Worm (Caenorhabditis elegans) whole organism, midembryonic: Measurements from ENCODE around the gene C39B5.6.

Experiments used
- T22C8.4 ChIP-seq: fragments of 200-800 bp; sonication (Bioruptor generic); IDR thresholded peaks from 2 replicates; pipeline ENCODE4 v1.3.6; 2022; ENCODE audit warnings: missing genetic modification characterization, missing compliant biosample characterization
- cog-1 ChIP-seq: sonication (generic microtip); optimal IDR thresholded peaks from 2 replicates; lab custom pipeline; 2016; ENCODE audit warnings: missing genetic modification characterization, missing compliant biosample characterization
- flt-1 ChIP-seq: fragments of 200-800 bp; sonication (Bioruptor generic); IDR thresholded peaks from 2 replicates; pipeline ENCODE4 v1.3.6; 2022; ENCODE audit warnings: missing genetic modification characterization, missing compliant biosample characterization
- klf-2 ChIP-seq: fragments of 200-800 bp; sonication (Bioruptor generic); conservative IDR thresholded peaks from 2 replicates; pipeline ENCODE4 v1.3.6; 2022; ENCODE audit warnings: missing genetic modification reagents, missing genetic modification characterization, missing compliant biosample characterization
- med-1 ChIP-seq: sonication (generic microtip); optimal IDR thresholded peaks from 2 replicates; lab custom pipeline; 2017; ENCODE audit warnings: missing genetic modification characterization, mild to moderate bottlenecking, missing compliant biosample characterization, antibody characterized with exemption, missing genetic modification reagents; ENCODE audit not compliant: insufficient read depth
- ref-1 ChIP-seq: fragments of 200-800 bp; sonication (Bioruptor generic); conservative IDR thresholded peaks from 2 replicates; pipeline ENCODE4 v1.3.6; 2022; ENCODE audit warnings: missing genetic modification reagents, missing genetic modification characterization, missing compliant biosample characterization
- ztf-23 ChIP-seq: fragments of 200-800 bp; sonication (Bioruptor generic); IDR thresholded peaks from 2 replicates; pipeline ENCODE4 v1.3.6; 2022; ENCODE audit warnings: missing genetic modification reagents, missing genetic modification characterization, missing compliant biosample characterization
- ztf-29 ChIP-seq: fragments of 200-800 bp; sonication (Bioruptor generic); IDR thresholded peaks from 2 replicates; pipeline ENCODE4 v1.3.6; 2022; ENCODE audit warnings: missing genetic modification reagents, missing genetic modification characterization, missing compliant biosample characterization

ce11 chrIII:2211120-2211519 is 13.3 kb downstream of the C39B5.6 start, which contains the start of gene C39B5.14:
- TF ChIP-seq ztf-29 (no peak), flt-1 (GFP tag; lab: Robert Waterston, UW) (no peak), med-1 (no peak), ref-1 (GFP tag; lab: Robert Waterston, UW) (no peak), ztf-23 (GFP tag; lab: Robert Waterston, UW) (no peak), klf-2 (no peak), T22C8.4 (no peak), cog-1 (tag; lab: Kevin White, UChicago) (no peak)
